Fruit fly (Drosophila melanogaster) whole organism, adult: Measurements from ENCODE around the gene Pex10.

Experiments used
- CG11617 ChIP-seq: fragments of 200-800 bp; sonication (Bioruptor generic); optimal IDR thresholded peaks from 2 replicates; lab custom pipeline; 2017; ENCODE audit warnings: mild to moderate bottlenecking, missing biosample characterization, missing genetic modification reagents, missing genetic modification characterization
- CG1620 ChIP-seq: fragments of 200-800 bp; sonication (Bioruptor generic); optimal IDR thresholded peaks from 2 replicates; lab custom pipeline; 2016; ENCODE audit warnings: missing biosample characterization, missing genetic modification characterization
- CG5204 ChIP-seq: fragments of 200-800 bp; sonication (Bioruptor generic); optimal IDR thresholded peaks from 2 replicates; lab custom pipeline; 2016; ENCODE audit warnings: missing biosample characterization, missing genetic modification characterization
- CG7045 ChIP-seq: fragments of 200-800 bp; sonication (Bioruptor generic); optimal IDR thresholded peaks from 2 replicates; lab custom pipeline; 2017; ENCODE audit warnings: missing biosample characterization, mild to moderate bottlenecking, missing genetic modification characterization
- Mnt ChIP-seq: fragments of 200-800 bp; sonication (Bioruptor generic); optimal IDR thresholded peaks from 2 replicates; lab custom pipeline; 2016; ENCODE audit warnings: missing biosample characterization, mild to moderate bottlenecking, missing genetic modification characterization
- bab1 ChIP-seq: fragments of 200-800 bp; sonication (Bioruptor generic); optimal IDR thresholded peaks from 3 replicates; lab custom pipeline; 2019; ENCODE audit warnings: missing biosample characterization, mild to moderate bottlenecking, missing genetic modification characterization, moderate library complexity
- cnc ChIP-seq, 2 experiments: fragments of >200 bp; optimal IDR thresholded peaks; 2 replicates each; lab custom pipeline; 2017
- kay ChIP-seq: fragments of 200-800 bp; sonication (Bioruptor generic); peaks from one replicate; lab custom pipeline; 2016; ENCODE audit warnings: missing biosample characterization, missing genetic modification characterization, borderline replicate concordance
- toe ChIP-seq: fragments of 200-800 bp; sonication (Bioruptor generic); optimal IDR thresholded peaks from 2 replicates; lab custom pipeline; 2016; ENCODE audit warnings: missing biosample characterization, missing genetic modification characterization

DNA sequence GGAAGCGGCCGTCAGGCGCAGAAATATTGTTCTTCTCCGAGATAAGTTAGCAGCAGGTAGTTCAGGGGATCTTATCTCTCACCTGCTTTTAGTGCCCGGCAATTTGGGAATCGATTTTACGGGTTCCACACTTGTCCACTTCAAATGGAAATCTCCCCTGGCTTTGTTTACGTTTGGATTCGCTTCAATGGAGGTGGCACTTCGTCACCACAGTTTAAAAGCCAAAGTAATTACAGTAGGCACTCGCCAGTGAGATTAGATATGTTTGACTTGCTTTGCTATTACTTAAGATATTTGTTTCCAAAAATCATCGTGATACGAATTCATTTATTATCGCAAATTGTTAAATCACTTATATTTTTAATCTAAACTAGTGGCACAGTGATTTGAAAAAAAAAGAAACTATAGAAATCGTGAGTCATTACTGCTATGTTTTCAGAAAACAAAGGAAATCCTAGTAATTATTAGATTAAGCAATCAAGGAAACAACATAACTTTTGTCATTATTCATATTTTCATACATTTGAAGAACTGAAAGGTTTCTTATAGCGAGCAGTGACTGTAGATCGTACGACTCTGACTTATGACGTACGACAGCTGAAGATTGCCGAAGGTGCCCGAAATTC lies 9.6 kb upstream of the Pex10 start:
- TF ChIP-seq bab1 (GFP tag; lab: Kevin White, UChicago) (peak; percentile 70), CG11617 (GFP tag; lab: Kevin White, UChicago) (peak; percentile 80), CG5204 (GFP tag; lab: Kevin White, UChicago) (peak; percentile 82), kay (GFP tag; lab: Kevin White, UChicago) (peak; percentile 97), cnc (optimal IDR thresholded peaks at IDR 0.05; lab: Kevin White, UChicago) (no peak), Mnt (peak; percentile 31), CG1620 (GFP tag; lab: Kevin White, UChicago) (no peak), toe (peak; percentile 78), CG7045 (GFP tag; lab: Kevin White, UChicago) (peak; percentile 76)
